Worm (Caenorhabditis elegans): ENCODE data around the gene K02C4.2.

DNA sequence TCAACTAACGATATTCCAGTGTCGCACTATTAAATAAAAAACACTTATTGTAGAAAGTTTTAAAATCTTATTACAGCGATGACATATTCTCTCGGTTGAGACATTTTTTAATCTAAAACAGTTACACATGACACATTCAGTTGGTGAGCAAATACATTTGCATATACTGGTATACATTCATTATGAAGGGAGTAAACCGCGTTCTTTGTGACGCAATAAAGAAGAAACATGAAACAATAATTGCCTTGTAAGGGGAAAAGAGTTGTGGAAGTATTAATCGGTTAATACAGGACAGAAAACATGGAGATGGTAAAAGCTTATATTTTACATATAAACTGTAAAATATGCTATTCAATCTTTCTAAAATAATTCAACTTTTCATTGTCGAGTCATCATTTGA lies 24.2 kb upstream of the K02C4.2 start:
- no peak for TF ChIP-seq D2030.7 (GFP tag; IDR thresholded peaks at IDR 0.05)
- TF ChIP-seq B0035.1 (tag; optimal IDR thresholded peaks at IDR 0.05), result no peak
- no peak for TF ChIP-seq ama-1 (optimal IDR thresholded peaks at IDR 0.05)
- TF ChIP-seq ama-1 (GFP tag; optimal IDR thresholded peaks at IDR 0.05), result no peak
- TF ChIP-seq pha-4 (tag; optimal IDR thresholded peaks at IDR 0.05), result no peak
- TF ChIP-seq dpl-1 (GFP tag; optimal IDR thresholded peaks at IDR 0.05), result no peak
- no peak for TF ChIP-seq F33H1.4 (GFP tag; IDR thresholded peaks at IDR 0.05)
- no peak for TF ChIP-seq let-526 (GFP tag; IDR thresholded peaks at IDR 0.05)
- TF ChIP-seq nhr-179 (tag; optimal IDR thresholded peaks at IDR 0.05), result no peak
- no peak for TF ChIP-seq egl-18 (GFP tag; IDR thresholded peaks at IDR 0.05)

All from whole organism, young adult.